Worm (Caenorhabditis elegans): ENCODE measurements around the gene stg-1.
A peak's percentile ranks its signal among the peaks of the same experiment; 100 is the strongest.

The stg-1 gene

DNA sequence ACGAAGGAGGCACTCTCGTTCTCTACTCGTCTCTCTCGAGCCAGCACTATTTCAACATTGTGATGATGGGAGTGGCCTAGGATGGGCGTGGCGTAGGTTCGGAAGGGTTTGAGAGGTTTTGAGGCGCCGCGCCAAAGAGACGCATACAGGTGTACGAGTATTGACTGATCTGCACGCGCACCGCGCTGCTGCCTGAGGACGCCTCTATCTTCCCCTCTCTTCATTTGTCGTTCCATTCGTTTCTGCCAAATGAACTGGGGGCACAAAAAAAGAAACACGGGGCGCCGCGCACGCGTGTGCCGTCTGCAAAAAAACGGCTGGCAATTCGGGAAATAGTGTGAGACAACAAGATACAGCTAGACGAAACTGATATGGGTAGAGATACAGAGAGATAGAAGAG is 44.4 kb downstream of the stg-1 start, which contains the start of gene lec-2 (continued):
- TF ChIP-seq ama-1 (optimal IDR thresholded peaks at IDR 0.05) (no peak), fkh-10 (GFP tag; optimal IDR thresholded peaks at IDR 0.05) (no peak), lin-15B (tag; optimal IDR thresholded peaks at IDR 0.05) (no peak), mep-1 (tag; optimal IDR thresholded peaks at IDR 0.05) (no peak), ztf-11 (tag; optimal IDR thresholded peaks at IDR 0.05) (no peak), fkh-8 (tag; optimal IDR thresholded peaks at IDR 0.05) (peak; percentile 83), dsc-1 (tag; optimal IDR thresholded peaks at IDR 0.05) (no peak), nhr-11 (tag; optimal IDR thresholded peaks at IDR 0.05) (no peak), tbx-2 (tag; optimal IDR thresholded peaks at IDR 0.05) (peak; percentile 28), ets-5 (GFP tag; IDR thresholded peaks at IDR 0.05) (no peak), zag-1 (tag; optimal IDR thresholded peaks at IDR 0.05) (no peak), hpl-2 (GFP tag; optimal IDR thresholded peaks at IDR 0.05) (no peak), egl-27 (tag; optimal IDR thresholded peaks at IDR 0.05) (no peak), unc-30 (tag; optimal IDR thresholded peaks at IDR 0.05) (no peak), snu-23 (GFP tag; optimal IDR thresholded peaks at IDR 0.05) (no peak), pag-3 (tag; optimal IDR thresholded peaks at IDR 0.05; ENCODE audit: borderline replicate concordance, insufficient read depth) (peak; percentile 74), mef-2 (tag; optimal IDR thresholded peaks at IDR 0.05) (no peak), ceh-88 (GFP tag; IDR thresholded peaks at IDR 0.05) (no peak), nhr-47 (tag; optimal IDR thresholded peaks at IDR 0.05) (peak; percentile 22), lir-3 (tag; optimal IDR thresholded peaks at IDR 0.05; ENCODE audit: poor library complexity) (no peak), unc-130 (tag; optimal IDR thresholded peaks at IDR 0.05) (no peak), F16B12.6 (tag; optimal IDR thresholded peaks at IDR 0.05) (no peak), rnt-1 (tag; optimal IDR thresholded peaks at IDR 0.05) (no peak), fos-1 (tag; optimal IDR thresholded peaks at IDR 0.05) (no peak), ceh-90 (tag; optimal IDR thresholded peaks at IDR 0.05) (no peak), skn-1 (tag; optimal IDR thresholded peaks at IDR 0.05) (no peak), ces-1 (GFP tag; optimal IDR thresholded peaks at IDR 0.05) (no peak), zip-4 (GFP tag; optimal IDR thresholded peaks at IDR 0.05) (no peak), xbp-1 (tag; optimal IDR thresholded peaks at IDR 0.05) (no peak), hlh-17 (GFP tag; optimal IDR thresholded peaks at IDR 0.05; ENCODE audit: borderline replicate concordance) (no peak), sup-37 (GFP tag; optimal IDR thresholded peaks at IDR 0.05) (no peak), unc-86 (tag; optimal IDR thresholded peaks at IDR 0.05) (no peak), aha-1 (tag; optimal IDR thresholded peaks at IDR 0.05) (no peak), pax-3 (tag; optimal IDR thresholded peaks at IDR 0.05) (peak; percentile 11), jun-1 (tag; optimal IDR thresholded peaks at IDR 0.05) (no peak), nhr-71 (tag; optimal IDR thresholded peaks at IDR 0.05) (peak; percentile 45), mab-9 (GFP tag; IDR thresholded peaks at IDR 0.05) (no peak), nhr-77 (tag; optimal IDR thresholded peaks at IDR 0.05) (no peak), elt-3 (tag; optimal IDR thresholded peaks at IDR 0.05) (peak in 1 of 6 experiments; percentile 18), ceh-8 (GFP tag; optimal IDR thresholded peaks at IDR 0.05) (no peak), vab-15 (tag; optimal IDR thresholded peaks at IDR 0.05) (no peak), swsn-7 (tag; optimal IDR thresholded peaks at IDR 0.05) (peak; percentile 28), nhr-237 (tag; optimal IDR thresholded peaks at IDR 0.05) (no peak), grh-1 (GFP tag; IDR thresholded peaks at IDR 0.05) (no peak), nhr-20 (tag; optimal IDR thresholded peaks at IDR 0.05) (peak; percentile 44), C04F5.9 (tag; optimal IDR thresholded peaks at IDR 0.05) (no peak), unc-98 (GFP tag; IDR thresholded peaks at IDR 0.05) (no peak), unc-62 (GFP tag; optimal IDR thresholded peaks at IDR 0.05) (no peak), nhr-90 (tag; optimal IDR thresholded peaks at IDR 0.05; ENCODE audit: poor library complexity) (no peak), lsy-2 (tag; optimal IDR thresholded peaks at IDR 0.05) (peak in 1 of 2 experiments; percentile 19), lin-39 (tag; optimal IDR thresholded peaks at IDR 0.05) (no peak)

Data from whole organism, L1 larva.